Worm (Caenorhabditis elegans) whole organism, L4 larva: ENCODE results near the gene C03B1.7.

Experiments used
- D1046.2 ChIP-seq: fragments of 200-800 bp; sonication (Bioruptor generic); IDR thresholded peaks from 2 replicates; pipeline ENCODE4 v1.3.6; 2022; ENCODE audit warnings: missing genetic modification characterization, missing compliant biosample characterization
- F26F4.8 ChIP-seq: fragments of 200-800 bp; sonication (Bioruptor generic); conservative IDR thresholded peaks from 2 replicates; pipeline ENCODE4 v1.3.6; 2022; ENCODE audit warnings: missing genetic modification characterization, missing compliant biosample characterization
- F44E2.7 ChIP-seq: fragments of 200-800 bp; sonication (Bioruptor generic); IDR thresholded peaks from 2 replicates; pipeline ENCODE4 v2.1.2; 2022; ENCODE audit warnings: missing genetic modification characterization, missing compliant biosample characterization
- R02D3.7 ChIP-seq: fragments of 150-350 bp; sonication (generic microtip); optimal IDR thresholded peaks from 3 replicates; lab custom pipeline; 2014; ENCODE audit warnings: missing biosample characterization, missing genetic modification characterization
- T20F7.1 ChIP-seq: fragments of 200-800 bp; sonication (Bioruptor generic); optimal IDR thresholded peaks from 2 replicates; lab custom pipeline; 2018; ENCODE audit warnings: mild to moderate bottlenecking, missing genetic modification characterization, missing compliant biosample characterization
- T26A8.4 ChIP-seq: fragments of 200-800 bp; sonication (Bioruptor generic); IDR thresholded peaks from 2 replicates; pipeline ENCODE4 v1.3.6; 2022; ENCODE audit warnings: missing genetic modification characterization, missing compliant biosample characterization
- Y48G9A.11 ChIP-seq: fragments of 200-800 bp; sonication (Bioruptor generic); IDR thresholded peaks from 2 replicates; pipeline ENCODE4 v1.3.6; 2022; ENCODE audit warnings: missing genetic modification reagents, missing genetic modification characterization, missing compliant biosample characterization
- Y75B8A.6 ChIP-seq: fragments of 200-800 bp; sonication (Bioruptor generic); IDR thresholded peaks from 2 replicates; pipeline ENCODE4 v1.3.6; 2022; ENCODE audit warnings: missing genetic modification reagents, missing genetic modification characterization, missing compliant biosample characterization
- ZK546.5 ChIP-seq, 2 experiments: sonication (generic microtip); optimal IDR thresholded peaks; 2 replicates each; lab custom pipeline; 2017; ENCODE audit warnings: missing biosample characterization in 2 of 2, missing genetic modification characterization in 2 of 2
- aly-2 ChIP-seq: sonication (generic microtip); optimal IDR thresholded peaks from 2 replicates; lab custom pipeline; 2018; ENCODE audit warnings: missing biosample characterization, missing genetic modification characterization
- ama-1 ChIP-seq: fragments of 150-350 bp; optimal IDR thresholded peaks from 2 replicates; lab custom pipeline; 2014; ENCODE audit warnings: inconsistent platforms, mixed read lengths
- arid-1 ChIP-seq: fragments of 200-800 bp; sonication (Bioruptor generic); conservative IDR thresholded peaks from 2 replicates; pipeline ENCODE4 v1.3.6; 2022; ENCODE audit warnings: missing genetic modification reagents, missing genetic modification characterization, missing compliant biosample characterization
- ceh-28 ChIP-seq: fragments of 150-350 bp; optimal IDR thresholded peaks from 2 replicates; lab custom pipeline; 2014; ENCODE audit warnings: missing biosample characterization, missing genetic modification reagents, missing genetic modification characterization
- ceh-44 ChIP-seq: fragments of 200-800 bp; sonication (Bioruptor generic); IDR thresholded peaks from 2 replicates; pipeline ENCODE4 v1.3.6; 2022; ENCODE audit warnings: missing genetic modification reagents, missing genetic modification characterization, missing compliant biosample characterization
- cey-2 ChIP-seq: sonication (generic microtip); optimal IDR thresholded peaks from 3 replicates; lab custom pipeline; 2017; ENCODE audit warnings: missing genetic modification characterization, mild to moderate bottlenecking, missing compliant biosample characterization, antibody characterized with exemption, borderline replicate concordance; ENCODE audit not compliant: insufficient read depth
- dmd-9 ChIP-seq: fragments of 200-800 bp; sonication (Bioruptor generic); IDR thresholded peaks from 2 replicates; pipeline ENCODE4 v1.3.6; 2022; ENCODE audit warnings: missing genetic modification reagents, missing genetic modification characterization, missing compliant biosample characterization
- egl-43 ChIP-seq: fragments of 200-800 bp; sonication (Bioruptor generic); IDR thresholded peaks from 2 replicates; pipeline ENCODE4 v1.3.6; 2022; ENCODE audit warnings: missing genetic modification reagents, missing genetic modification characterization, missing compliant biosample characterization
- gei-8 ChIP-seq: fragments of 200-800 bp; sonication (Bioruptor generic); optimal IDR thresholded peaks from 2 replicates; lab custom pipeline; 2018; ENCODE audit warnings: mild to moderate bottlenecking, missing genetic modification characterization, missing compliant biosample characterization
- hif-1 ChIP-seq, 2 experiments: sonication (generic microtip); optimal IDR thresholded peaks; 2 replicates each; lab custom pipeline; 2016 to 2017; ENCODE audit warnings: missing compliant biosample characterization in 2 of 2, missing genetic modification characterization in 2 of 2, missing genetic modification reagents in 2 of 2, missing genotype in 2 of 2, mild to moderate bottlenecking in 1 of 2
- hmg-1.1 ChIP-seq: fragments of 200-800 bp; sonication (Bioruptor generic); IDR thresholded peaks from 2 replicates; pipeline ENCODE4 v1.3.6; 2022; ENCODE audit warnings: missing genetic modification reagents, missing genetic modification characterization, missing compliant biosample characterization
- lin-13 ChIP-seq: fragments of 150-350 bp; optimal IDR thresholded peaks from 2 replicates; lab custom pipeline; 2014; ENCODE audit warnings: missing biosample characterization, missing genetic modification reagents, missing genetic modification characterization
- lin-29 ChIP-seq: fragments of 200-800 bp; sonication (Bioruptor generic); IDR thresholded peaks from 2 replicates; pipeline ENCODE4 v1.3.6; 2022; ENCODE audit warnings: missing genetic modification reagents, missing genetic modification characterization, missing compliant biosample characterization
- lir-3 ChIP-seq: sonication (generic microtip); optimal IDR thresholded peaks from 2 replicates; lab custom pipeline; 2016; ENCODE audit warnings: mild to moderate bottlenecking, missing genetic modification characterization, missing compliant biosample characterization
- madf-5 ChIP-seq, 2 experiments: fragments of 200-800 bp; sonication (Bioruptor generic); IDR thresholded peaks; 2 replicates each; pipeline ENCODE4 v1.3.6; 2022; ENCODE audit warnings: missing compliant biosample characterization in 2 of 2, missing genetic modification characterization in 2 of 2
- mep-1 ChIP-seq: fragments of 150-350 bp; sonication (generic microtip); optimal IDR thresholded peaks from 3 replicates; lab custom pipeline; 2014; ENCODE audit warnings: missing biosample characterization, missing genetic modification characterization
- mxl-2 ChIP-seq: fragments of 200-800 bp; sonication (Bioruptor generic); conservative IDR thresholded peaks from 2 replicates; pipeline ENCODE4 v1.3.6; 2022; ENCODE audit warnings: missing genetic modification reagents, missing genetic modification characterization, missing compliant biosample characterization
- nhr-10 ChIP-seq: fragments of 150-350 bp; optimal IDR thresholded peaks from 2 replicates; lab custom pipeline; 2014; ENCODE audit warnings: missing biosample characterization, missing genetic modification characterization
- nhr-102 ChIP-seq: sonication (generic microtip); optimal IDR thresholded peaks from 2 replicates; lab custom pipeline; 2016; ENCODE audit warnings: mild to moderate bottlenecking, missing genetic modification characterization, moderate library complexity, missing compliant biosample characterization
- nhr-111 ChIP-seq: fragments of 200-800 bp; sonication (Bioruptor generic); optimal IDR thresholded peaks from 2 replicates; lab custom pipeline; 2018; ENCODE audit warnings: mild to moderate bottlenecking, missing genetic modification characterization, missing compliant biosample characterization
- nhr-28 ChIP-seq: fragments of 150-350 bp; optimal IDR thresholded peaks from 2 replicates; lab custom pipeline; 2014; ENCODE audit warnings: missing biosample characterization, missing genetic modification characterization
- nhr-41 ChIP-seq: fragments of 200-800 bp; sonication (Bioruptor generic); IDR thresholded peaks from 2 replicates; pipeline ENCODE4 v1.3.6; 2022; ENCODE audit warnings: missing genetic modification reagents, missing genetic modification characterization, missing compliant biosample characterization
- pqm-1 ChIP-seq: sonication (generic microtip); optimal IDR thresholded peaks from 2 replicates; lab custom pipeline; 2017; ENCODE audit warnings: missing biosample characterization, missing genetic modification characterization
- rbr-2 ChIP-seq: sonication (generic microtip); optimal IDR thresholded peaks from 2 replicates; lab custom pipeline; 2016; ENCODE audit warnings: missing genotype, missing genetic modification characterization, missing compliant biosample characterization
- saeg-2 ChIP-seq: fragments of 200-800 bp; sonication (Bioruptor generic); IDR thresholded peaks from 2 replicates; pipeline ENCODE4 v1.3.6; 2022; ENCODE audit warnings: missing genetic modification reagents, missing genetic modification characterization, missing compliant biosample characterization
- skn-1 ChIP-seq: fragments of 150-350 bp; optimal IDR thresholded peaks from 2 replicates; lab custom pipeline; 2014; ENCODE audit warnings: missing biosample characterization, missing genetic modification characterization
- snpc-1.2 ChIP-seq: fragments of 200-800 bp; sonication (Bioruptor generic); IDR thresholded peaks from 2 replicates; pipeline ENCODE4 v1.3.6; 2022; ENCODE audit warnings: missing genetic modification reagents, missing genetic modification characterization, missing compliant biosample characterization
- tra-1 ChIP-seq: fragments of 200-800 bp; sonication (Bioruptor generic); IDR thresholded peaks from 2 replicates; pipeline ENCODE4 v1.3.6; 2022; ENCODE audit warnings: missing genetic modification reagents, missing genetic modification characterization, missing compliant biosample characterization
- unc-62 ChIP-seq, 3 experiments: fragments of 150-350 bp in 1 of 3; sonication (generic microtip); optimal IDR thresholded peaks in 2 of 3; peaks in 1 of 3; 1 replicate in 1 of 3; 2 replicates in 2 of 3; lab custom pipeline; 2014 to 2017; ENCODE audit warnings: missing biosample characterization in 3 of 3, missing genetic modification characterization in 3 of 3, missing genetic modification reagents in 3 of 3, missing genotype in 1 of 3
- zag-1 ChIP-seq: fragments of 150-350 bp; optimal IDR thresholded peaks from 2 replicates; lab custom pipeline; 2014; ENCODE audit warnings: missing biosample characterization, missing genetic modification characterization
- ztf-11 ChIP-seq: fragments of 150-350 bp; optimal IDR thresholded peaks from 2 replicates; lab custom pipeline; 2014; ENCODE audit warnings: missing biosample characterization, missing genetic modification characterization
- ztf-7 ChIP-seq: fragments of 150-350 bp; optimal IDR thresholded peaks from 2 replicates; lab custom pipeline; 2014; ENCODE audit warnings: missing biosample characterization, missing genetic modification characterization

C03B1.7 gene

ce11 chrX:6371192-6372116 lies 29.8 kb downstream of the C03B1.7 start (continued):
- TF ChIP-seq lin-29 (GFP tag; lab: Robert Waterston, UW) = peak; percentile 43; the same call in 1 of the 2 replicates
- TF ChIP-seq ztf-11 = no peak
- TF ChIP-seq Y75B8A.6 (GFP tag; lab: Robert Waterston, UW) = 0 out of 2 replicates have a peak, but pooled peaks have one; percentile 77
- peak; percentile 73 for TF ChIP-seq rbr-2 (tag; lab: Kevin White, UChicago)
- no peak for TF ChIP-seq zag-1 (tag; lab: Kevin White, UChicago)
- no peak for TF ChIP-seq mxl-2 (GFP tag; lab: Robert Waterston, UW)
- TF ChIP-seq ztf-7 (tag; lab: Kevin White, UChicago) = peak; percentile 15
- no peak for TF ChIP-seq nhr-10 (tag; lab: Kevin White, UChicago)
- TF ChIP-seq dmd-9 (GFP tag; lab: Robert Waterston, UW) = peak; percentile 67; the same call in 1 of the 2 replicates
- no peak for TF ChIP-seq T20F7.1 (GFP tag; lab: Kevin White, UChicago)
- peak; percentile 63 for TF ChIP-seq nhr-111 (GFP tag; lab: Kevin White, UChicago)
- TF ChIP-seq F26F4.8 (GFP tag; lab: Robert Waterston, UW) = peak; percentile 90
- TF ChIP-seq D1046.2 (GFP tag; lab: Robert Waterston, UW) = peak; percentile 87
- peak; percentile 90 for TF ChIP-seq hmg-1.1
- peak; percentile 24 for TF ChIP-seq nhr-28 (tag; lab: Kevin White, UChicago)
- TF ChIP-seq arid-1 (GFP tag; lab: Robert Waterston, UW) = no peak; the same call in 1 of the 2 replicates
- no peak for TF ChIP-seq nhr-102 (tag; lab: Kevin White, UChicago)
- peak; percentile 51; the same call in 1 of the 2 replicates for TF ChIP-seq Y48G9A.11 (GFP tag; lab: Robert Waterston, UW)
- TF ChIP-seq lir-3 (tag; lab: Kevin White, UChicago) = peak; percentile 60
- peak; percentile 80; the same call in 1 of the 2 replicates for TF ChIP-seq tra-1 (GFP tag; lab: Robert Waterston, UW)
- TF ChIP-seq mep-1 (tag; lab: Kevin White, UChicago) = no peak
- TF ChIP-seq ama-1 (lab: Kevin White, UChicago) = no peak
- no peak for TF ChIP-seq ceh-28 (tag; lab: Kevin White, UChicago)
- TF ChIP-seq egl-43 (GFP tag; lab: Robert Waterston, UW) = no peak; the same call in none of the 2 replicates
- peak in 1 of 2 experiments; percentile 92 for TF ChIP-seq unc-62 (GFP tag; optimal IDR thresholded peaks at IDR 0.05 in 1 of 2; lab: Kevin White, UChicago)
- no peak for TF ChIP-seq unc-62 (tag; optimal IDR thresholded peaks at IDR 0.05; lab: Kevin White, UChicago)
- no peak for TF ChIP-seq aly-2 (tag; lab: Kevin White, UChicago)
- TF ChIP-seq snpc-1.2 = peak; percentile 83
- TF ChIP-seq saeg-2 = 0 out of 2 replicates have a peak, but pooled peaks have one; percentile 77
- peak; percentile 69; the same call in 1 of the 2 replicates for TF ChIP-seq ceh-44 (GFP tag; lab: Robert Waterston, UW)
- TF ChIP-seq gei-8 (GFP tag; lab: Kevin White, UChicago) = peak; percentile 66
- no peak; the same call in 1 of the 2 replicates for TF ChIP-seq T26A8.4 (GFP tag; lab: Robert Waterston, UW)
- TF ChIP-seq ZK546.5 (tag; optimal IDR thresholded peaks at IDR 0.05; lab: Kevin White, UChicago) = no peak
- TF ChIP-seq F44E2.7 (GFP tag; lab: Robert Waterston, UW) = no peak
- peak; percentile 56; the same call in 1 of the 2 replicates for TF ChIP-seq nhr-41 (GFP tag; lab: Robert Waterston, UW)
- peak; percentile 78 to 86; a peak in 2 of 4 replicates for TF ChIP-seq madf-5 (GFP tag; IDR thresholded peaks at IDR 0.05; lab: Robert Waterston, UW)
- TF ChIP-seq skn-1 = no peak
- TF ChIP-seq hif-1 (tag; optimal IDR thresholded peaks at IDR 0.05; lab: Kevin White, UChicago) = no peak
- TF ChIP-seq pqm-1 (tag; lab: Kevin White, UChicago) = no peak
- no peak for TF ChIP-seq cey-2
- TF ChIP-seq lin-13 = no peak
- no peak for TF ChIP-seq R02D3.7 (tag; lab: Kevin White, UChicago)
